Fruit fly (Drosophila melanogaster): ENCODE data around the gene SecS.

Gene SecS

dm6 chr3R:5636519-5637430 is 35.5 kb downstream of the SecS start, which contains the start of the genes CG31548 and CG12170:
Gene CG31548 (minus strand): TSS chr3R:5636852.
Gene CG12170 (plus strand): TSS chr3R:5637234.
- TF ChIP-seq salr (GFP tag; optimal IDR thresholded peaks at IDR 0.05) (no peak), CG8119 (GFP tag; IDR thresholded peaks at IDR 0.05) (peak; percentile 55; the same call in 2 of the 3 replicates), svp (GFP tag) (peak; percentile 63), CG3032 (tag; optimal IDR thresholded peaks at IDR 0.05) (peak; percentile 38), CG15336 (GFP tag; IDR thresholded peaks at IDR 0.05) (peak; percentile 59), Blimp-1 (GFP tag; optimal IDR thresholded peaks at IDR 0.05) (no peak), CG6854 (GFP tag; optimal IDR thresholded peaks at IDR 0.05) (no peak), CG16779 (tag; optimal IDR thresholded peaks at IDR 0.05) (no peak), CG7368 (GFP tag; optimal IDR thresholded peaks at IDR 0.05) (no peak), cyc (GFP tag; optimal IDR thresholded peaks at IDR 0.05) (peak; percentile 34), Sox15 (GFP tag; optimal IDR thresholded peaks at IDR 0.05) (peak; percentile 27), CG31627 (GFP tag; optimal IDR thresholded peaks at IDR 0.05) (peak; percentile 56), CG6163 (GFP tag; IDR thresholded peaks at IDR 0.05) (peak; percentile 47; the same call in 2 of the 3 replicates), Sox14 (GFP tag; optimal IDR thresholded peaks at IDR 0.05) (no peak), CG6792 (GFP tag; optimal IDR thresholded peaks at IDR 0.05) (peak; percentile 40), vri (GFP tag; optimal IDR thresholded peaks at IDR 0.05) (no peak), esn (GFP tag; optimal IDR thresholded peaks at IDR 0.05) (peak; percentile 69)

dm6 chr3R:5643421-5643820 is 42.2 kb downstream of the SecS start:
- TF ChIP-seq CG31627 (GFP tag; optimal IDR thresholded peaks at IDR 0.05) (no peak), svp (GFP tag) (peak; percentile 86)

dm6 chr3R:5647705-5648568 is 46.7 kb downstream of the SecS start:
- TF ChIP-seq CG8632 (GFP tag; optimal IDR thresholded peaks at IDR 0.05) (no peak), Gug (GFP tag; IDR thresholded peaks at IDR 0.05) (0 out of 2 replicates have a peak, but pooled peaks have one; percentile 11), CG10631 (GFP tag; optimal IDR thresholded peaks at IDR 0.05) (no peak), Eip75B (GFP tag; optimal IDR thresholded peaks at IDR 0.05) (no peak), topi (GFP tag; optimal IDR thresholded peaks at IDR 0.05) (no peak), CG34406 (GFP tag; optimal IDR thresholded peaks at IDR 0.05) (peak; percentile 22), spab (GFP tag; optimal IDR thresholded peaks at IDR 0.05) (no peak), CG11902 (GFP tag; optimal IDR thresholded peaks at IDR 0.05) (no peak), fkh (GFP tag; optimal IDR thresholded peaks at IDR 0.05) (peak; percentile 41), Hr39 (GFP tag; optimal IDR thresholded peaks at IDR 0.05) (no peak), Hr4 (GFP tag; optimal IDR thresholded peaks at IDR 0.05) (no peak), Lpt (GFP tag; optimal IDR thresholded peaks at IDR 0.05) (no peak), achi (GFP tag; optimal IDR thresholded peaks at IDR 0.05) (no peak), CG6854 (GFP tag; optimal IDR thresholded peaks at IDR 0.05) (no peak), dac (GFP tag; optimal IDR thresholded peaks at IDR 0.05) (no peak), cyc (GFP tag; optimal IDR thresholded peaks at IDR 0.05) (peak; percentile 7), CG8319 (GFP tag; optimal IDR thresholded peaks at IDR 0.05) (no peak), Sox15 (GFP tag; optimal IDR thresholded peaks at IDR 0.05) (no peak), net (GFP tag; optimal IDR thresholded peaks at IDR 0.05) (no peak), acj6 (GFP tag; optimal IDR thresholded peaks at IDR 0.05) (no peak), eg (GFP tag; IDR thresholded peaks at IDR 0.05) (no peak), CG1621 (tag; optimal IDR thresholded peaks at IDR 0.05) (no peak), dsx (GFP tag; optimal IDR thresholded peaks at IDR 0.05; ENCODE audit: poor library complexity, severe bottlenecking) (no peak), Smox (GFP tag; optimal IDR thresholded peaks at IDR 0.05) (no peak), fd59A (GFP tag; optimal IDR thresholded peaks at IDR 0.05) (no peak), Ets96B (tag; optimal IDR thresholded peaks at IDR 0.05) (no peak), Met (GFP tag; optimal IDR thresholded peaks at IDR 0.05) (no peak), CG11294 (GFP tag; IDR thresholded peaks at IDR 0.05) (no peak), Blimp-1 (GFP tag; optimal IDR thresholded peaks at IDR 0.05) (no peak), CG7368 (GFP tag; optimal IDR thresholded peaks at IDR 0.05) (no peak), CG15336 (GFP tag; IDR thresholded peaks at IDR 0.05) (peak; percentile 10; the same call in 1 of the 2 replicates), CG3919 (GFP tag; optimal IDR thresholded peaks at IDR 0.05) (no peak), CG9139 (GFP tag; optimal IDR thresholded peaks at IDR 0.05) (no peak)

Data from whole organism, prepupa.